Worm (Caenorhabditis elegans) whole organism, L1 larva: ENCODE data around the gene Y39A1A.2.

ENCODE experiments used
- C04F5.9 ChIP-seq: sonication (generic microtip); optimal IDR thresholded peaks from 2 replicates; lab custom pipeline; 2016; ENCODE audit warnings: missing genetic modification characterization, missing compliant biosample characterization
- C16A3.4 ChIP-seq: fragments of 150-350 bp; optimal IDR thresholded peaks from 2 replicates; lab custom pipeline; 2014; ENCODE audit warnings: missing biosample characterization, missing genetic modification characterization
- C34B4.2 ChIP-seq: sonication (generic microtip); optimal IDR thresholded peaks from 2 replicates; lab custom pipeline; 2017; ENCODE audit warnings: mild to moderate bottlenecking, missing genetic modification characterization, missing compliant biosample characterization
- F16B12.6 ChIP-seq: fragments of 150-350 bp; optimal IDR thresholded peaks from 2 replicates; lab custom pipeline; 2014; ENCODE audit warnings: missing biosample characterization, missing genetic modification characterization
- aha-1 ChIP-seq: fragments of 150-350 bp; optimal IDR thresholded peaks from 2 replicates; lab custom pipeline; 2014; ENCODE audit warnings: missing biosample characterization, missing genetic modification characterization
- alr-1 ChIP-seq: fragments of 200-800 bp; sonication (Bioruptor generic); optimal IDR thresholded peaks from 2 replicates; lab custom pipeline; 2018; ENCODE audit warnings: borderline replicate concordance, mild to moderate bottlenecking, missing genetic modification characterization, missing compliant biosample characterization
- aly-2 ChIP-seq: fragments of 150-350 bp; optimal IDR thresholded peaks from 2 replicates; lab custom pipeline; 2014; ENCODE audit warnings: missing biosample characterization, missing genetic modification characterization
- ama-1 ChIP-seq: fragments of 150-350 bp; optimal IDR thresholded peaks from 2 replicates; lab custom pipeline; 2014
- blmp-1 ChIP-seq: fragments of 150-350 bp; optimal IDR thresholded peaks from 2 replicates; lab custom pipeline; 2014; ENCODE audit warnings: missing biosample characterization, missing genetic modification characterization
- ceh-63 ChIP-seq: fragments of 200-800 bp; sonication (Bioruptor generic); optimal IDR thresholded peaks from 2 replicates; lab custom pipeline; 2018; ENCODE audit warnings: mild to moderate bottlenecking, missing genetic modification characterization, missing compliant biosample characterization
- ceh-90 ChIP-seq: sonication (generic microtip); optimal IDR thresholded peaks from 2 replicates; lab custom pipeline; 2016; ENCODE audit warnings: missing genetic modification characterization, missing compliant biosample characterization
- ces-1 ChIP-seq: fragments of 150-350 bp; optimal IDR thresholded peaks from 2 replicates; lab custom pipeline; 2014; ENCODE audit warnings: missing biosample characterization, missing genetic modification reagents, missing genetic modification characterization
- egl-27 ChIP-seq, 2 experiments: fragments of 150-350 bp in 1 of 2; sonication (generic microtip); optimal IDR thresholded peaks; 3 replicates each; lab custom pipeline; 2017 to 2018; ENCODE audit warnings: missing biosample characterization in 2 of 2, missing genetic modification characterization in 2 of 2, missing genetic modification reagents in 2 of 2
- elt-3 ChIP-seq, 6 experiments: fragments of 150-350 bp in 1 of 6; sonication (generic microtip); optimal IDR thresholded peaks; 2 replicates each; lab custom pipeline; 2017 to 2018; ENCODE audit warnings: missing biosample characterization in 6 of 6, missing genetic modification characterization in 6 of 6, inconsistent platforms in 1 of 6
- ets-5 ChIP-seq: fragments of 200-800 bp; sonication (Bioruptor generic); IDR thresholded peaks from 2 replicates; pipeline ENCODE4 v1.3.6; 2022; ENCODE audit warnings: missing genetic modification characterization, missing compliant biosample characterization
- fkh-4 ChIP-seq: sonication (generic microtip); optimal IDR thresholded peaks from 2 replicates; lab custom pipeline; 2016; ENCODE audit warnings: missing compliant biosample characterization, missing genetic modification characterization, borderline replicate concordance
- fos-1 ChIP-seq: fragments of 150-350 bp; optimal IDR thresholded peaks from 2 replicates; lab custom pipeline; 2014; ENCODE audit warnings: missing biosample characterization, missing genetic modification characterization
- hlh-4 ChIP-seq: sonication (generic microtip); optimal IDR thresholded peaks from 2 replicates; lab custom pipeline; 2016; ENCODE audit warnings: mild to moderate bottlenecking, missing genetic modification characterization, missing compliant biosample characterization
- hpl-2 ChIP-seq: fragments of 150-350 bp; optimal IDR thresholded peaks from 2 replicates; lab custom pipeline; 2014; ENCODE audit warnings: missing biosample characterization, missing genetic modification reagents, missing genetic modification characterization
- isw-1 ChIP-seq: fragments of 200-800 bp; sonication (Bioruptor generic); IDR thresholded peaks from 2 replicates; pipeline ENCODE4 v1.3.6; 2022; ENCODE audit warnings: missing genetic modification characterization, missing compliant biosample characterization
- lin-13 ChIP-seq: fragments of 150-350 bp; optimal IDR thresholded peaks from 2 replicates; lab custom pipeline; 2014; ENCODE audit warnings: missing biosample characterization, missing genetic modification reagents, missing genetic modification characterization
- lin-14 ChIP-seq: fragments of 200-800 bp; sonication (Bioruptor generic); optimal IDR thresholded peaks from 2 replicates; lab custom pipeline; 2018; ENCODE audit warnings: mild to moderate bottlenecking, missing genetic modification characterization, moderate library complexity, missing compliant biosample characterization
- lin-15B ChIP-seq: fragments of 150-350 bp; sonication (generic microtip); optimal IDR thresholded peaks from 3 replicates; lab custom pipeline; 2014; ENCODE audit warnings: missing biosample characterization, missing genetic modification characterization
- lin-35 ChIP-seq, 2 experiments: fragments of 150-350 bp; optimal IDR thresholded peaks; 2 replicates each; lab custom pipeline; 2014; ENCODE audit warnings: missing biosample characterization in 2 of 2, missing genetic modification characterization in 2 of 2, missing genetic modification reagents in 2 of 2
- lir-3 ChIP-seq: sonication (generic microtip); optimal IDR thresholded peaks from 2 replicates; lab custom pipeline; 2016; ENCODE audit warnings: mild to moderate bottlenecking, missing genetic modification characterization, moderate library complexity, missing compliant biosample characterization; ENCODE audit not compliant: poor library complexity
- mab-9 ChIP-seq: fragments of 200-800 bp; sonication (Bioruptor generic); IDR thresholded peaks from 2 replicates; pipeline ENCODE4 v1.3.6; 2022; ENCODE audit warnings: missing genetic modification reagents, missing genetic modification characterization, missing compliant biosample characterization
- mdl-1 ChIP-seq, 2 experiments: fragments of 150-350 bp; optimal IDR thresholded peaks; 2 replicates each; lab custom pipeline; 2014 to 2017; ENCODE audit warnings: missing biosample characterization in 2 of 2, missing genetic modification characterization in 2 of 2, inconsistent platforms in 1 of 2
- mef-2 ChIP-seq: fragments of 150-350 bp; optimal IDR thresholded peaks from 2 replicates; lab custom pipeline; 2014; ENCODE audit warnings: missing biosample characterization, missing genetic modification characterization
- mep-1 ChIP-seq: fragments of 150-350 bp; optimal IDR thresholded peaks from 2 replicates; lab custom pipeline; 2014; ENCODE audit warnings: missing biosample characterization, missing genetic modification characterization
- nhr-11 ChIP-seq: fragments of 150-350 bp; optimal IDR thresholded peaks from 2 replicates; lab custom pipeline; 2014; ENCODE audit warnings: missing biosample characterization, missing genetic modification characterization
- nhr-12 ChIP-seq: sonication (generic microtip); optimal IDR thresholded peaks from 2 replicates; lab custom pipeline; 2017; ENCODE audit warnings: missing biosample characterization, missing genetic modification characterization
- nhr-19 ChIP-seq: fragments of 200-800 bp; sonication (Bioruptor generic); conservative IDR thresholded peaks from 2 replicates; pipeline ENCODE4 v1.3.6; 2022; ENCODE audit warnings: missing genetic modification characterization, missing compliant biosample characterization
- nhr-237 ChIP-seq: fragments of 150-350 bp; optimal IDR thresholded peaks from 2 replicates; lab custom pipeline; 2014; ENCODE audit warnings: missing biosample characterization, missing genetic modification characterization
- nhr-28 ChIP-seq: fragments of 150-350 bp; optimal IDR thresholded peaks from 2 replicates; lab custom pipeline; 2014; ENCODE audit warnings: missing biosample characterization, missing genetic modification characterization
- nhr-47 ChIP-seq: sonication (generic microtip); optimal IDR thresholded peaks from 2 replicates; lab custom pipeline; 2016; ENCODE audit warnings: mild to moderate bottlenecking, missing genetic modification characterization, moderate library complexity, missing compliant biosample characterization
- nhr-71 ChIP-seq: sonication (generic microtip); optimal IDR thresholded peaks from 2 replicates; lab custom pipeline; 2016; ENCODE audit warnings: mild to moderate bottlenecking, missing genetic modification characterization, moderate library complexity, missing compliant biosample characterization
- nhr-76 ChIP-seq: sonication (generic microtip); optimal IDR thresholded peaks from 2 replicates; lab custom pipeline; 2017; ENCODE audit warnings: missing biosample characterization, missing genetic modification characterization
- nhr-77 ChIP-seq: fragments of 150-350 bp; optimal IDR thresholded peaks from 2 replicates; lab custom pipeline; 2014; ENCODE audit warnings: missing biosample characterization, missing genetic modification characterization
- nhr-84 ChIP-seq: sonication (generic microtip); optimal IDR thresholded peaks from 2 replicates; lab custom pipeline; 2017; ENCODE audit warnings: missing biosample characterization, missing genetic modification characterization
- nhr-90 ChIP-seq: sonication (generic microtip); optimal IDR thresholded peaks from 2 replicates; lab custom pipeline; 2016; ENCODE audit warnings: mild to moderate bottlenecking, missing genetic modification characterization, missing compliant biosample characterization; ENCODE audit not compliant: poor library complexity
- pag-3 ChIP-seq: sonication (generic microtip); optimal IDR thresholded peaks from 2 replicates; lab custom pipeline; 2017; ENCODE audit warnings: missing genetic modification characterization, mild to moderate bottlenecking, missing compliant biosample characterization, antibody characterized with exemption, borderline replicate concordance; ENCODE audit not compliant: insufficient read depth
- pqm-1 ChIP-seq: sonication (generic microtip); optimal IDR thresholded peaks from 3 replicates; lab custom pipeline; 2017; ENCODE audit warnings: missing biosample characterization, missing genetic modification characterization
- skn-1 ChIP-seq: fragments of 150-350 bp; optimal IDR thresholded peaks from 2 replicates; lab custom pipeline; 2014; ENCODE audit warnings: missing biosample characterization, missing genetic modification characterization
- snpc-4 ChIP-seq: fragments of 150-350 bp; optimal IDR thresholded peaks from 2 replicates; lab custom pipeline; 2014; ENCODE audit warnings: missing biosample characterization, missing genetic modification characterization
- sox-4 ChIP-seq: sonication (generic microtip); optimal IDR thresholded peaks from 2 replicates; lab custom pipeline; 2016; ENCODE audit warnings: missing genetic modification characterization, missing compliant biosample characterization
- sup-37 ChIP-seq: fragments of 200-800 bp; sonication (Bioruptor generic); optimal IDR thresholded peaks from 2 replicates; lab custom pipeline; 2018; ENCODE audit warnings: mild to moderate bottlenecking, missing genetic modification characterization, missing compliant biosample characterization
- swsn-7 ChIP-seq: sonication (generic microtip); optimal IDR thresholded peaks from 2 replicates; lab custom pipeline; 2016; ENCODE audit warnings: missing genetic modification characterization, missing compliant biosample characterization
- tbx-2 ChIP-seq: sonication (generic microtip); optimal IDR thresholded peaks from 2 replicates; lab custom pipeline; 2016; ENCODE audit warnings: missing genetic modification characterization, missing compliant biosample characterization
- tlp-1 ChIP-seq: fragments of 150-350 bp; optimal IDR thresholded peaks from 2 replicates; lab custom pipeline; 2014; ENCODE audit warnings: missing biosample characterization, missing genetic modification characterization
- unc-130 ChIP-seq: fragments of 150-350 bp; optimal IDR thresholded peaks from 2 replicates; lab custom pipeline; 2017; ENCODE audit warnings: missing biosample characterization, missing genetic modification characterization, inconsistent platforms
- unc-86 ChIP-seq: sonication (generic microtip); optimal IDR thresholded peaks from 2 replicates; lab custom pipeline; 2016; ENCODE audit warnings: missing genetic modification characterization, missing compliant biosample characterization
- unc-98 ChIP-seq: fragments of 200-800 bp; sonication (Bioruptor generic); IDR thresholded peaks from 2 replicates; pipeline ENCODE4 v1.3.6; 2022; ENCODE audit warnings: missing genetic modification characterization, missing compliant biosample characterization
- zag-1 ChIP-seq: fragments of 150-350 bp; optimal IDR thresholded peaks from 2 replicates; lab custom pipeline; 2014; ENCODE audit warnings: missing biosample characterization, missing genetic modification characterization
- ztf-4 ChIP-seq: fragments of 150-350 bp; optimal IDR thresholded peaks from 2 replicates; lab custom pipeline; 2014; ENCODE audit warnings: missing biosample characterization, missing genetic modification characterization

The Y39A1A.2 gene

ce11 chrIII:10599699-10600098 is 3.7 kb downstream of the Y39A1A.2 start:
- TF ChIP-seq unc-130 (tag; lab: Kevin White, UChicago): peak; percentile 62
- TF ChIP-seq zag-1 (tag; lab: Kevin White, UChicago): peak; percentile 24
- TF ChIP-seq ceh-63: no peak
- TF ChIP-seq skn-1 (tag; lab: Kevin White, UChicago): peak; percentile 68
- TF ChIP-seq lin-14: no peak
- TF ChIP-seq lin-15B (tag; lab: Kevin White, UChicago): peak; percentile 18
- peak; percentile 35 for TF ChIP-seq nhr-77
- no peak for TF ChIP-seq sup-37 (GFP tag; lab: Kevin White, UChicago)
- no peak for TF ChIP-seq pag-3
- no peak for TF ChIP-seq nhr-84 (tag; lab: Kevin White, UChicago)
- TF ChIP-seq mef-2 (tag; lab: Kevin White, UChicago): no peak
- no peak for TF ChIP-seq nhr-12 (tag; lab: Kevin White, UChicago)
- TF ChIP-seq nhr-71 (tag; lab: Kevin White, UChicago): peak; percentile 87
- no peak for TF ChIP-seq ces-1 (GFP tag; lab: Kevin White, UChicago)
- no peak for TF ChIP-seq nhr-76
- no peak for TF ChIP-seq C34B4.2
- TF ChIP-seq ceh-90: no peak
- TF ChIP-seq pqm-1: no peak
- no peak for TF ChIP-seq ama-1 (lab: Kevin White, UChicago)
- TF ChIP-seq C04F5.9 (tag; lab: Kevin White, UChicago): peak; percentile 11
- no peak for TF ChIP-seq tlp-1 (tag; lab: Kevin White, UChicago)
- TF ChIP-seq F16B12.6 (tag; lab: Kevin White, UChicago): peak; percentile 95
- no peak for TF ChIP-seq ets-5
- TF ChIP-seq nhr-19 (GFP tag; lab: Robert Waterston, UW): peak; percentile 74
- peak; percentile 93 for TF ChIP-seq mep-1 (tag; lab: Kevin White, UChicago)
- TF ChIP-seq unc-98: no peak
- TF ChIP-seq lin-13 (GFP tag; lab: Kevin White, UChicago): peak; percentile 52
- TF ChIP-seq nhr-90 (tag; lab: Kevin White, UChicago): peak; percentile 62
- TF ChIP-seq blmp-1 (tag; lab: Kevin White, UChicago): peak; percentile 59
- peak; percentile 74 for TF ChIP-seq swsn-7
- peak in 1 of 2 experiments; percentile 85 for TF ChIP-seq mdl-1 (tag; optimal IDR thresholded peaks at IDR 0.05; lab: Kevin White, UChicago)
- TF ChIP-seq mab-9 (GFP tag; lab: Robert Waterston, UW): 0 out of 2 replicates have a peak, but pooled peaks have one; percentile 31
- peak; percentile 77 for TF ChIP-seq nhr-47 (tag; lab: Kevin White, UChicago)
- peak; percentile 32 for TF ChIP-seq snpc-4 (tag; lab: Kevin White, UChicago)
- TF ChIP-seq aly-2: peak; percentile 13
- no peak for TF ChIP-seq alr-1
- no peak for TF ChIP-seq aha-1 (tag; lab: Kevin White, UChicago)
- no peak for TF ChIP-seq egl-27 (tag; optimal IDR thresholded peaks at IDR 0.05; lab: Kevin White, UChicago)
- no peak for TF ChIP-seq nhr-28 (tag; lab: Kevin White, UChicago)
- TF ChIP-seq fos-1: peak; percentile 49
- peak; percentile 15 for TF ChIP-seq ztf-4
- TF ChIP-seq elt-3 (tag; optimal IDR thresholded peaks at IDR 0.05; lab: Kevin White, UChicago): peak in 1 of 6 experiments; percentile 37
- TF ChIP-seq C16A3.4: peak; percentile 75
- 0 out of 2 replicates have a peak, but pooled peaks have one; percentile 36 for TF ChIP-seq isw-1 (GFP tag; lab: Robert Waterston, UW)
- no peak for TF ChIP-seq nhr-11
- peak; percentile 44 for TF ChIP-seq lir-3 (tag; lab: Kevin White, UChicago)
- TF ChIP-seq unc-86 (tag; lab: Kevin White, UChicago): peak; percentile 57
- TF ChIP-seq lin-35 (GFP tag; optimal IDR thresholded peaks at IDR 0.05; lab: Kevin White, UChicago): peak; percentile 79 to 84
- TF ChIP-seq hpl-2: no peak
- TF ChIP-seq hlh-4 (tag; lab: Kevin White, UChicago): no peak
- no peak for TF ChIP-seq fkh-4
- no peak for TF ChIP-seq sox-4 (tag; lab: Kevin White, UChicago)
- peak; percentile 70 for TF ChIP-seq tbx-2 (tag; lab: Kevin White, UChicago)
- TF ChIP-seq nhr-237 (tag; lab: Kevin White, UChicago): no peak
